Fruit fly (Drosophila melanogaster) whole organism, prepupa: ENCODE measurements around the gene MFS10.

Source experiments
- Blimp-1 ChIP-seq: fragments of 200-800 bp; sonication (Bioruptor generic); optimal IDR thresholded peaks from 3 replicates; lab custom pipeline; 2017; ENCODE audit warnings: missing biosample characterization, missing genetic modification characterization, mild to moderate bottlenecking, moderate library complexity, missing genetic modification reagents
- CG16779 ChIP-seq: fragments of 200-800 bp; sonication (Bioruptor generic); optimal IDR thresholded peaks from 3 replicates; lab custom pipeline; 2017; ENCODE audit warnings: missing biosample characterization, mild to moderate bottlenecking, missing genetic modification characterization
- CG3032 ChIP-seq: fragments of 200-800 bp; optimal IDR thresholded peaks from 2 replicates; lab custom pipeline; 2019; ENCODE audit warnings: missing biosample characterization, mild to moderate bottlenecking, missing genetic modification characterization, moderate library complexity
- CG32006 ChIP-seq: fragments of 200-800 bp; sonication (Bioruptor generic); optimal IDR thresholded peaks from 3 replicates; lab custom pipeline; 2017; ENCODE audit warnings: missing biosample characterization, mild to moderate bottlenecking, missing genetic modification characterization
- CG3919 ChIP-seq: fragments of 200-800 bp; sonication (Bioruptor generic); optimal IDR thresholded peaks from 3 replicates; lab custom pipeline; 2016; ENCODE audit warnings: missing biosample characterization, missing genetic modification characterization
- CG6163 ChIP-seq: fragments of 200-800 bp; sonication (Bioruptor generic); IDR thresholded peaks from 3 replicates; pipeline ENCODE4 v1.3.6; 2022; ENCODE audit warnings: missing biosample characterization, missing genetic modification characterization
- CG8319 ChIP-seq: fragments of 200-800 bp; sonication (Bioruptor generic); optimal IDR thresholded peaks from 3 replicates; lab custom pipeline; 2016; ENCODE audit warnings: missing biosample characterization, missing genetic modification characterization
- Lpt ChIP-seq: fragments of 200-800 bp; sonication (Bioruptor generic); optimal IDR thresholded peaks from 3 replicates; lab custom pipeline; 2016; ENCODE audit warnings: missing biosample characterization, missing genetic modification characterization
- fd59A ChIP-seq: fragments of 200-800 bp; sonication (Bioruptor generic); optimal IDR thresholded peaks from 2 replicates; lab custom pipeline; 2017; ENCODE audit warnings: missing biosample characterization, mild to moderate bottlenecking, missing genetic modification characterization, missing genetic modification reagents
- lz ChIP-seq: fragments of 200-800 bp; sonication (Bioruptor generic); optimal IDR thresholded peaks from 3 replicates; lab custom pipeline; 2016; ENCODE audit warnings: missing biosample characterization, missing genetic modification characterization
- net ChIP-seq: fragments of 200-800 bp; sonication (Bioruptor generic); optimal IDR thresholded peaks from 3 replicates; lab custom pipeline; 2016; ENCODE audit warnings: missing biosample characterization, missing genetic modification characterization
- spab ChIP-seq: fragments of 200-800 bp; sonication (Bioruptor generic); optimal IDR thresholded peaks from 2 replicates; lab custom pipeline; 2017; ENCODE audit warnings: missing biosample characterization, mild to moderate bottlenecking, missing genetic modification characterization, missing genetic modification reagents
- svp ChIP-seq: fragments of 200-800 bp; sonication (Bioruptor generic); peaks from one replicate; lab custom pipeline; 2016; ENCODE audit warnings: missing biosample characterization, missing genetic modification characterization

DNA sequence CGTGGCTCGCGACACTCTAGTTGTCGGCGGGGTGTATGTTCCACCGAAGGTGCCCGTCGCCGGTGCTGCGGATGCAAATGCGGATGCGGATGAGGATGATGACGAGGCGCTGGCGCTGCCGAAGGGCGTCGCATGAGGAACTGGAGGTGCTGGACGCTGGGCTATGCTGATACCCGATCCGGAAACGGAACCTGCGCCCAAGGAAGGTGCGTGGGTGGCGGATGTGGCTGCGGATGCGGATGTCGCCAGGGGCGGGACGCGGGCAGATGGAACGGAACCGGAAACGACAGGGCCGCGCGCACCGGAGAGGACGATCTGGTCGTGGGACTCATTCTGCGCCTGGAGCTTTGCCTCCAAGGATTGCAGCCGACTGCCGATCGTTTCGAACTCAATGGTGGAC is 39.4 kb upstream of the MFS10 start:
- TF ChIP-seq spab (GFP tag; lab: Kevin White, UChicago): no peak
- TF ChIP-seq CG16779 (tag; lab: Kevin White, UChicago): no peak
- TF ChIP-seq CG3032 (tag; lab: Kevin White, UChicago): no peak
- TF ChIP-seq Lpt: no peak
- no peak for TF ChIP-seq Blimp-1
- no peak for TF ChIP-seq fd59A (GFP tag; lab: Kevin White, UChicago)
- no peak for TF ChIP-seq CG8319 (GFP tag; lab: Kevin White, UChicago)
- no peak for TF ChIP-seq lz (GFP tag; lab: Kevin White, UChicago)
- no peak for TF ChIP-seq CG3919 (GFP tag; lab: Kevin White, UChicago)
- TF ChIP-seq svp (GFP tag; lab: Kevin White, UChicago): no peak
- no peak for TF ChIP-seq CG6163 (GFP tag; lab: Robert Waterston, UW)
- no peak for TF ChIP-seq CG32006 (GFP tag; lab: Kevin White, UChicago)
- no peak for TF ChIP-seq net
